Worm (Caenorhabditis elegans): ENCODE measurements around the gene nkat-3.

The nkat-3 gene

DNA sequence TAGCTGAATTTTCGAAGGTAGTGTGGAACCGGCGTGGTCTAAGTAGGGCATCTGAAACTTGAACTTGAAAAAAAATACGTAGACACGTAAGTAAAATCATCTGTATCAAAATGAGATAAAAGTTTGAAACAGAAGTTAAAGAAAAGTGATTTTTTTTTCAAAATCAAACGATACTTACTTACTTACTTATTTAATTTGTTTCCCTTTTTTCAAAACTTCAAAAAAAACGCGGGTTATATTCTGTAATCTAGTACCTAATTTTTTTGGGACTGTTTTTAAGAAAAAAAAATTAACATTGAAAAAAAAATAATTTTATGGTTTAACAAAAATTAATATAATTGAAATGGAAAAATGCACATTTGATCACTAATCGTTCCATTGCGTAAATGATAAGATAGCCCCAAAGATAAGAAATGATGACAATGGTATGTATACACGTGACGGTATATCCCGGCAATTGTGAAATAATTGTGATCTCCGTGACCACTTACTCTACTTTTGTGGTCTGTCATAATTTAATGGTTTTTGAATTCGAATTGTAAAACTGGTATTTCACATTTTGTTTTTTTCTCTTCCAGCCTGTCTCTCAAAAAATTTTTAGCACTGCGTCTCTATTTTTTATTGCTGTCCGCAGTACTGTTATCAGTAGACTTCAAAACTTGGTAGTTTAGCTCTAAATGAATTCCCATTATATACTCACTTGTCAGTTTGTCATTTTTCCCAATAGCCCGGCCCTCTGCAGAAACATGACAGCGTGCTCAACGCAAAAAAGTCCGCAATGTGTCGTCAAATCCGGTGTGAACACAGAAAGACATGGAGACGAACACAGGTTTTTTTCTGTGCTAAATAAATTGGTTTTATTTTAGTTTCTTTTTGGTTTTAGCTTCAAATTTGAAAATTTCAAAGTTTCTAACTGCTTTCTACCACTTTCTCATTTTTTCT lies 516 bp upstream of the nkat-3 start, which contains the start of gene mocs-1:
TSS of gene mocs-1 (minus strand) at position 51 of the 942 bp plus-strand sequence.
- no peak for TF ChIP-seq lin-15B (tag; optimal IDR thresholded peaks at IDR 0.05)
- TF ChIP-seq zip-2 (tag; optimal IDR thresholded peaks at IDR 0.05), result no peak
- TF ChIP-seq hlh-30 (tag; optimal IDR thresholded peaks at IDR 0.05; ENCODE audit: insufficient read depth), result peak; percentile 41
- no peak for TF ChIP-seq unc-39 (tag; optimal IDR thresholded peaks at IDR 0.05)
- TF ChIP-seq Y75B8A.6 (GFP tag; IDR thresholded peaks at IDR 0.05), result no peak
- TF ChIP-seq nhr-111 (GFP tag; optimal IDR thresholded peaks at IDR 0.05), result no peak
- TF ChIP-seq spr-3 (GFP tag; optimal IDR thresholded peaks at IDR 0.05), result no peak
- no peak for TF ChIP-seq zip-11 (GFP tag; IDR thresholded peaks at IDR 0.05)
- no peak for TF ChIP-seq zfp-2 (tag; optimal IDR thresholded peaks at IDR 0.05)
- no peak for TF ChIP-seq F26F4.8 (GFP tag; conservative IDR thresholded peaks at IDR 0.05)
- TF ChIP-seq daf-16 (GFP tag; optimal IDR thresholded peaks at IDR 0.05), result no peak
- no peak for TF ChIP-seq daf-16 (tag; optimal IDR thresholded peaks at IDR 0.05)
- TF ChIP-seq fos-1 (tag; optimal IDR thresholded peaks at IDR 0.05), result no peak
- no peak for TF ChIP-seq hif-1 (tag; optimal IDR thresholded peaks at IDR 0.05)
- no peak for TF ChIP-seq cey-2 (tag; optimal IDR thresholded peaks at IDR 0.05; ENCODE audit: borderline replicate concordance, insufficient read depth)
- peak; percentile 54 for TF ChIP-seq dmd-6 (GFP tag; IDR thresholded peaks at IDR 0.05)
- no peak for TF ChIP-seq skn-1 (tag; optimal IDR thresholded peaks at IDR 0.05)
- TF ChIP-seq mdl-1 (tag; optimal IDR thresholded peaks at IDR 0.05), result peak in 1 of 2 experiments; percentile 60
- TF ChIP-seq dve-1 (tag; optimal IDR thresholded peaks at IDR 0.05; ENCODE audit: insufficient read depth), result peak; percentile 54
- TF ChIP-seq nhr-11 (tag; optimal IDR thresholded peaks at IDR 0.05), result no peak
- peak; percentile 65 for TF ChIP-seq nhr-102 (tag; optimal IDR thresholded peaks at IDR 0.05)
- no peak for TF ChIP-seq lin-29 (GFP tag; IDR thresholded peaks at IDR 0.05)
- no peak for TF ChIP-seq pha-4 (GFP tag; IDR thresholded peaks at IDR 0.05)
- TF ChIP-seq pha-4 (tag; optimal IDR thresholded peaks at IDR 0.05), result no peak
- TF ChIP-seq ces-1 (GFP tag; optimal IDR thresholded peaks at IDR 0.05), result no peak
- TF ChIP-seq T26A8.4 (GFP tag; IDR thresholded peaks at IDR 0.05), result no peak
- TF ChIP-seq ztf-7 (tag; optimal IDR thresholded peaks at IDR 0.05), result no peak
- TF ChIP-seq ctbp-1 (GFP tag; IDR thresholded peaks at IDR 0.05), result no peak
- TF ChIP-seq egl-27 (tag; optimal IDR thresholded peaks at IDR 0.05), result no peak
- no peak for TF ChIP-seq set-16 (GFP tag; IDR thresholded peaks at IDR 0.05)
- no peak for TF ChIP-seq nhr-76 (tag; optimal IDR thresholded peaks at IDR 0.05)
- TF ChIP-seq lim-7 (GFP tag; IDR thresholded peaks at IDR 0.05), result no peak
- no peak for TF ChIP-seq vab-7 (GFP tag; IDR thresholded peaks at IDR 0.05)
- TF ChIP-seq T20F7.1 (GFP tag; optimal IDR thresholded peaks at IDR 0.05), result no peak
- TF ChIP-seq tra-1 (GFP tag; IDR thresholded peaks at IDR 0.05), result no peak
- TF ChIP-seq hlh-11 (tag; optimal IDR thresholded peaks at IDR 0.05), result peak; percentile 50
- no peak for TF ChIP-seq ceh-62 (tag; optimal IDR thresholded peaks at IDR 0.05)
- TF ChIP-seq zfp-3 (GFP tag; conservative IDR thresholded peaks at IDR 0.05), result no peak
- no peak for TF ChIP-seq lin-38 (GFP tag; IDR thresholded peaks at IDR 0.05)
- 0 out of 2 replicates have a peak, but pooled peaks have one; percentile 6 for TF ChIP-seq hmg-1.1 (GFP tag; IDR thresholded peaks at IDR 0.05)
- TF ChIP-seq gei-8 (GFP tag; optimal IDR thresholded peaks at IDR 0.05), result no peak
- TF ChIP-seq arid-1 (GFP tag; conservative IDR thresholded peaks at IDR 0.05), result no peak
- TF ChIP-seq mdt-29 (GFP tag; IDR thresholded peaks at IDR 0.05), result no peak
- TF ChIP-seq ceh-28 (tag; optimal IDR thresholded peaks at IDR 0.05), result no peak
- no peak for TF ChIP-seq duxl-1 (tag; optimal IDR thresholded peaks at IDR 0.05; ENCODE audit: poor library complexity)
- TF ChIP-seq dmd-9 (GFP tag; IDR thresholded peaks at IDR 0.05), result no peak
- peak; percentile 17 for TF ChIP-seq dpl-1 (GFP tag; optimal IDR thresholded peaks at IDR 0.05)
- no peak for TF ChIP-seq ZK546.5 (tag; optimal IDR thresholded peaks at IDR 0.05)
- no peak for TF ChIP-seq ztf-11 (tag; optimal IDR thresholded peaks at IDR 0.05)
- no peak for TF ChIP-seq rbr-2 (tag; optimal IDR thresholded peaks at IDR 0.05)
